Worm (Caenorhabditis elegans) whole organism, young adult: ENCODE results near the gene str-221.

Experiments used
- B0035.1 ChIP-seq: sonication (generic microtip); optimal IDR thresholded peaks from 2 replicates; lab custom pipeline; 2016; ENCODE audit warnings: missing genetic modification characterization, mild to moderate bottlenecking, missing compliant biosample characterization, missing genotype, missing genetic modification reagents
- F22D6.2 ChIP-seq: sonication (generic microtip); optimal IDR thresholded peaks from 2 replicates; lab custom pipeline; 2016; ENCODE audit warnings: mild to moderate bottlenecking, missing genetic modification characterization, missing compliant biosample characterization
- F39B2.1 ChIP-seq: fragments of 200-800 bp; sonication (Bioruptor generic); IDR thresholded peaks from 2 replicates; pipeline ENCODE4 v1.3.6; 2022; ENCODE audit warnings: missing genetic modification reagents, missing genetic modification characterization, missing compliant biosample characterization
- F49E8.2 ChIP-seq: sonication (generic microtip); optimal IDR thresholded peaks from 3 replicates; lab custom pipeline; 2017; ENCODE audit warnings: missing genetic modification characterization, mild to moderate bottlenecking, missing compliant biosample characterization, antibody characterized with exemption, moderate library complexity; ENCODE audit not compliant: insufficient read depth
- F52B5.7 ChIP-seq: sonication (generic microtip); optimal IDR thresholded peaks from 2 replicates; lab custom pipeline; 2016; ENCODE audit warnings: mild to moderate bottlenecking, missing genetic modification characterization, missing compliant biosample characterization
- Y53F4B.3 ChIP-seq: fragments of 200-800 bp; sonication (Bioruptor generic); IDR thresholded peaks from 2 replicates; pipeline ENCODE4 v1.3.6; 2022; ENCODE audit warnings: missing genetic modification reagents, missing genetic modification characterization, missing compliant biosample characterization
- Y53G8AR.9 ChIP-seq: fragments of 200-800 bp; sonication (Bioruptor generic); conservative IDR thresholded peaks from 2 replicates; pipeline ENCODE4 v1.3.6; 2022; ENCODE audit warnings: missing genetic modification reagents, missing genetic modification characterization, missing compliant biosample characterization
- Y67H2A.10 ChIP-seq: fragments of 200-800 bp; sonication (Bioruptor generic); conservative IDR thresholded peaks from 2 replicates; pipeline ENCODE4 v1.3.6; 2022; ENCODE audit warnings: missing genetic modification reagents, missing genetic modification characterization, missing compliant biosample characterization
- ZK185.1 ChIP-seq: sonication (generic microtip); optimal IDR thresholded peaks from 2 replicates; lab custom pipeline; 2016; ENCODE audit warnings: mild to moderate bottlenecking, missing genetic modification characterization, missing compliant biosample characterization; ENCODE audit not compliant: poor library complexity, severe bottlenecking
- ama-1 ChIP-seq, 3 experiments: fragments of 150-350 bp in 1 of 3; sonication (generic microtip) in 2 of 3; optimal IDR thresholded peaks; 2 replicates each; lab custom pipeline; 2014 to 2018; ENCODE audit warnings: missing biosample characterization in 2 of 3, missing genetic modification characterization in 2 of 3, missing genetic modification reagents in 2 of 3
- attf-3 ChIP-seq: fragments of 200-800 bp; sonication (Bioruptor generic); conservative IDR thresholded peaks from 2 replicates; pipeline ENCODE4 v1.3.6; 2022; ENCODE audit warnings: missing genetic modification reagents, missing genetic modification characterization, missing compliant biosample characterization
- attf-5 ChIP-seq: fragments of 200-800 bp; sonication (Bioruptor generic); optimal IDR thresholded peaks from 2 replicates; lab custom pipeline; 2018; ENCODE audit warnings: mild to moderate bottlenecking, missing genetic modification characterization, missing compliant biosample characterization
- ccch-3 ChIP-seq: fragments of 200-800 bp; sonication (Bioruptor generic); optimal IDR thresholded peaks from 2 replicates; lab custom pipeline; 2018; ENCODE audit warnings: mild to moderate bottlenecking, missing genetic modification characterization, missing compliant biosample characterization
- cebp-1 ChIP-seq, 2 experiments: fragments of 200-800 bp in 1 of 2; sonication (Bioruptor generic) in 1 of 2; sonication (generic microtip) in 1 of 2; IDR thresholded peaks in 1 of 2; optimal IDR thresholded peaks in 1 of 2; 2 replicates each; pipeline versions ENCODE4 v1.3.6 to Lab custom; 2017 to 2022; ENCODE audit warnings: missing compliant biosample characterization in 2 of 2, missing genetic modification characterization in 2 of 2, mild to moderate bottlenecking in 1 of 2, missing genetic modification reagents in 1 of 2, moderate library complexity in 1 of 2
- ceh-58 ChIP-seq: fragments of 200-800 bp; sonication (Bioruptor generic); IDR thresholded peaks from 2 replicates; pipeline ENCODE4 v1.3.6; 2022; ENCODE audit warnings: missing genetic modification characterization, missing compliant biosample characterization
- ceh-79 ChIP-seq: sonication (generic microtip); optimal IDR thresholded peaks from 2 replicates; lab custom pipeline; 2017; ENCODE audit warnings: mild to moderate bottlenecking, missing genetic modification characterization, missing compliant biosample characterization
- chd-7 ChIP-seq: sonication (generic microtip); optimal IDR thresholded peaks from 2 replicates; lab custom pipeline; 2016; ENCODE audit warnings: mild to moderate bottlenecking, missing genetic modification characterization, moderate library complexity, missing compliant biosample characterization
- dpff-1 ChIP-seq: sonication (generic microtip); optimal IDR thresholded peaks from 2 replicates; lab custom pipeline; 2017; ENCODE audit warnings: mild to moderate bottlenecking, missing genetic modification characterization, missing compliant biosample characterization
- ets-4 ChIP-seq: fragments of 200-800 bp; sonication (Bioruptor generic); optimal IDR thresholded peaks from 2 replicates; lab custom pipeline; 2018; ENCODE audit warnings: mild to moderate bottlenecking, missing genetic modification characterization, missing compliant biosample characterization
- hlh-26 ChIP-seq: fragments of 200-800 bp; sonication (Bioruptor generic); conservative IDR thresholded peaks from 2 replicates; pipeline ENCODE4 v1.3.6; 2022; ENCODE audit warnings: missing genetic modification reagents, missing genetic modification characterization, missing compliant biosample characterization
- hmg-1.2 ChIP-seq: fragments of 200-800 bp; sonication (Bioruptor generic); IDR thresholded peaks from 2 replicates; pipeline ENCODE4 v1.3.6; 2022; ENCODE audit warnings: missing genetic modification reagents, missing genetic modification characterization, missing compliant biosample characterization
- lin-26 ChIP-seq: fragments of 200-800 bp; sonication (Bioruptor generic); IDR thresholded peaks from 2 replicates; pipeline ENCODE4 v1.3.6; 2022; ENCODE audit warnings: missing genetic modification reagents, missing genetic modification characterization, missing compliant biosample characterization
- madf-6 ChIP-seq: fragments of 200-800 bp; sonication (Bioruptor generic); IDR thresholded peaks from 2 replicates; pipeline ENCODE4 v1.3.6; 2022; ENCODE audit warnings: missing genetic modification reagents, missing genetic modification characterization, missing compliant biosample characterization
- nhr-80 ChIP-seq: sonication (generic microtip); optimal IDR thresholded peaks from 2 replicates; lab custom pipeline; 2016; ENCODE audit warnings: missing genetic modification characterization, missing compliant biosample characterization
- pha-4 ChIP-seq: fragments of 150-350 bp; sonication (generic microtip); optimal IDR thresholded peaks from 2 replicates; lab custom pipeline; 2014; ENCODE audit warnings: missing biosample characterization, missing genetic modification reagents, missing genetic modification characterization
- repo-1 ChIP-seq: sonication (generic microtip); optimal IDR thresholded peaks from 2 replicates; lab custom pipeline; 2017; ENCODE audit warnings: mild to moderate bottlenecking, missing genetic modification characterization, missing compliant biosample characterization
- snpc-1.1 ChIP-seq: sonication (generic microtip); optimal IDR thresholded peaks from 2 replicates; lab custom pipeline; 2017; ENCODE audit warnings: missing genetic modification characterization, mild to moderate bottlenecking, missing compliant biosample characterization, antibody characterized with exemption, moderate library complexity, missing genotype, missing genetic modification reagents; ENCODE audit not compliant: insufficient read depth
- snpc-4 ChIP-seq, 5 experiments: fragments of 150-350 bp in 1 of 5; sonication (generic microtip) in 4 of 5; optimal IDR thresholded peaks; 2 replicates each; lab custom pipeline; 2014 to 2018; ENCODE audit warnings: missing genetic modification characterization in 5 of 5, missing biosample characterization in 3 of 5, antibody characterized with exemption in 2 of 5, mild to moderate bottlenecking in 2 of 5, missing compliant biosample characterization in 2 of 5, missing genotype in 2 of 5, moderate library complexity in 2 of 5, missing genetic modification reagents in 1 of 5
- somi-1 ChIP-seq: fragments of 200-800 bp; sonication (Bioruptor generic); optimal IDR thresholded peaks from 2 replicates; lab custom pipeline; 2018; ENCODE audit warnings: mild to moderate bottlenecking, missing genetic modification characterization, missing compliant biosample characterization
- tbp1 ChIP-seq: fragments of 200-800 bp; sonication (Bioruptor generic); optimal IDR thresholded peaks from 2 replicates; lab custom pipeline; 2018; ENCODE audit warnings: mild to moderate bottlenecking, missing genetic modification characterization, missing compliant biosample characterization
- tbx-9 ChIP-seq: sonication (generic microtip); optimal IDR thresholded peaks from 2 replicates; lab custom pipeline; 2016; ENCODE audit warnings: borderline replicate concordance, missing genetic modification characterization, inconsistent platforms, missing compliant biosample characterization
- unc-130 ChIP-seq: sonication (generic microtip); optimal IDR thresholded peaks from 2 replicates; lab custom pipeline; 2016; ENCODE audit warnings: missing genetic modification reagents, missing genetic modification characterization, missing compliant biosample characterization
- xnd-1 ChIP-seq: sonication (generic microtip); optimal IDR thresholded peaks from 2 replicates; lab custom pipeline; 2016; ENCODE audit warnings: missing genotype, missing genetic modification reagents, missing genetic modification characterization, missing compliant biosample characterization
- ztf-18 ChIP-seq: sonication (generic microtip); optimal IDR thresholded peaks from 2 replicates; lab custom pipeline; 2016; ENCODE audit warnings: missing genotype, mild to moderate bottlenecking, missing genetic modification characterization, missing compliant biosample characterization
- ztf-25 ChIP-seq: fragments of 200-800 bp; sonication (Bioruptor generic); IDR thresholded peaks from 2 replicates; pipeline ENCODE4 v1.3.6; 2022; ENCODE audit warnings: missing genetic modification reagents, missing genetic modification characterization, missing compliant biosample characterization
- ztf-28 ChIP-seq: fragments of 200-800 bp; sonication (Bioruptor generic); IDR thresholded peaks from 2 replicates; pipeline ENCODE4 v1.3.6; 2022; ENCODE audit warnings: missing genetic modification reagents, missing genetic modification characterization, missing compliant biosample characterization
- ztf-6 ChIP-seq: fragments of 200-800 bp; sonication (Bioruptor generic); IDR thresholded peaks from 2 replicates; pipeline ENCODE4 v1.3.6; 2022; ENCODE audit warnings: missing genetic modification reagents, missing genetic modification characterization, missing compliant biosample characterization

Gene str-221

ce11 chrV:1618760-1619159 is 21.3 kb upstream of the str-221 start, which contains the start of gene nhr-179:
nhr-179 (minus strand) TSS chrV:1618860.
- no peak for TF ChIP-seq ztf-18 (tag; lab: Kevin White, UChicago)
- TF ChIP-seq Y53F4B.3 (GFP tag; lab: Robert Waterston, UW), result no peak
- no peak for TF ChIP-seq attf-3 (GFP tag; lab: Robert Waterston, UW)
- TF ChIP-seq ZK185.1 (tag; lab: Kevin White, UChicago), result no peak
- TF ChIP-seq ama-1 (optimal IDR thresholded peaks at IDR 0.05; lab: Kevin White, UChicago), result no peak
- TF ChIP-seq ama-1 (GFP tag; optimal IDR thresholded peaks at IDR 0.05; lab: Kevin White, UChicago), result no peak
- TF ChIP-seq lin-26 (GFP tag; lab: Robert Waterston, UW), result no peak

- peak; percentile 95 for TF ChIP-seq hmg-1.2 (GFP tag; lab: Robert Waterston, UW)
- no peak for TF ChIP-seq B0035.1 (tag; lab: Kevin White, UChicago)
Measured at ce11 chrV:1620537-1620936, 19.6 kb upstream of the str-221 start.

DNA sequence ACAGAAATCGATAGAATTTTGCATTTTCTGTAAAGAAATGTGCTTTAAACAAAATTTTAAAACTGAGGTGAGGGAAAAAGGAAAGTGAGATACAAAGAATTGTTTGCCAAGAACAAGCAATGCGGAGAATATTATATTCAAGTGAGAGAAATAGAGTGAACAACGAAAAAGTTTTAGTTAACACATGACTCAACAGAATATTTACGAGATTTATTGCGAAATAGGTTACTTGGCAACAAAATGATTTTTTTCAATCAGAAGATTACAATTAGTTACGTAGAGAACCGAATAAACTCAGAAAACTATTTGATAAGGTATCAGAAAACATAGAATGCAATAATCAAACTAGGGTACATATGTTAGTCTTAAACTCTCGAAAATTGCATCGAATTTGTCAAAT is 18.6 kb upstream of the str-221 start, which contains the start of gene nhr-117:
nhr-117 (minus strand) TSS at position 27 of the 400 bp plus-strand sequence.
- no peak for TF ChIP-seq F49E8.2 (tag; lab: Kevin White, UChicago)
- no peak for TF ChIP-seq ccch-3
- peak; percentile 86 for TF ChIP-seq cebp-1 (GFP tag; IDR thresholded peaks at IDR 0.05; lab: Robert Waterston, UW)
- peak; percentile 95 for TF ChIP-seq cebp-1 (tag; optimal IDR thresholded peaks at IDR 0.05; lab: Kevin White, UChicago)
- no peak for TF ChIP-seq unc-130 (GFP tag; lab: Kevin White, UChicago)
- TF ChIP-seq snpc-1.1, result no peak
- TF ChIP-seq ceh-58, result no peak
- no peak for TF ChIP-seq nhr-80
- no peak for TF ChIP-seq F52B5.7
- TF ChIP-seq attf-5 (GFP tag; lab: Kevin White, UChicago), result peak; percentile 1
- TF ChIP-seq dpff-1, result no peak
- TF ChIP-seq xnd-1 (tag; lab: Kevin White, UChicago), result no peak

DNA sequence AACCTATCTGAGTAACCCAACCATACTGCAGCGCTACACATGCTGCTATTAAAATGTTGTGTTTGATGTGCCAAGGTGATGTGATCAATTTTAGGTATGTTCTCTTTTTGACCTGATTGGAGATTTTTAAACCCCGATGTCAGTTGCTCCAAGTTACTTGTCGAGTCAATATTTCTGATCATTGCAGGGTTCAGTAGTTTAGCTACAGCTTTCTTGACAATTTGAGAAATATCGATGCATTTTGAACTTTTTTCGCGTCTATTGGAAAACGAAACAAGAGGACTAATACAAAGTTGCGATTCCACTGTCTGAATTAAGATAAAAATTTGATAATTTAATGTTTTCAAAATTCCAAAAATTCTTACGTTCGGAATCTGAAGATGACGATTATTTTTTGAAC is 16.7 kb upstream of the str-221 start:
- no peak for TF ChIP-seq pha-4 (tag; lab: Kevin White, UChicago)
- no peak for TF ChIP-seq ets-4 (GFP tag; lab: Kevin White, UChicago)
- no peak for TF ChIP-seq F39B2.1
- TF ChIP-seq tbx-9 (tag; lab: Kevin White, UChicago), result no peak
- TF ChIP-seq xnd-1 (tag; lab: Kevin White, UChicago), result no peak
- TF ChIP-seq ztf-6 (GFP tag; lab: Robert Waterston, UW), result no peak
- no peak for TF ChIP-seq Y67H2A.10 (GFP tag; lab: Robert Waterston, UW)
- TF ChIP-seq repo-1 (tag; lab: Kevin White, UChicago), result no peak
- TF ChIP-seq somi-1, result no peak
- no peak for TF ChIP-seq chd-7 (tag; lab: Kevin White, UChicago)
- no peak for TF ChIP-seq unc-130 (GFP tag; lab: Kevin White, UChicago)
- TF ChIP-seq tbp1 (GFP tag; lab: Kevin White, UChicago), result no peak

DNA sequence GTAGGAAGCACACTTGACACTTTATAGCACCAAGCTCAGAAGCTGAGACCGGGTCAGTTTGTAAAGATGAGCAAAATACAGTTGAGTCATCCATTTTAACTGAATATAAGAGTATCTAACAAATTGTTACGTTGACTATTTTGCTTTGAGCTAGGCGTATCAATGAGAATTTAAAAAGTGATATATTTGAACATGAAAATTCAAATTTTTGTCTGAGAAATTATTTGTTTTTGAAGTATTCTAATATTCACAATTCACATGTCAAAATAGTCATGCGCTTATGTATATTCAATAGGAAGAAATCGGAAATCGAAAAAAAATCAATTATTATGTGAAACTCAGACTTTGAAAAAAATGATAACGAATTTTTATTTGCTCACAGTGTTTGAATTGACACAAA is 15.8 kb upstream of the str-221 start, which contains the start of gene nhr-110:
nhr-110 (minus strand) TSS at position 101 of the 400 bp plus-strand sequence.
- no peak for TF ChIP-seq chd-7 (tag; lab: Kevin White, UChicago)
- TF ChIP-seq hlh-26, result no peak
- no peak for TF ChIP-seq tbx-9 (tag; lab: Kevin White, UChicago)
- TF ChIP-seq Y53G8AR.9 (GFP tag; lab: Robert Waterston, UW), result no peak
- TF ChIP-seq ztf-28 (GFP tag; lab: Robert Waterston, UW), result no peak
- TF ChIP-seq snpc-4 (GFP tag; optimal IDR thresholded peaks at IDR 0.05; lab: Kevin White, UChicago), result no peak
- TF ChIP-seq snpc-4 (tag; optimal IDR thresholded peaks at IDR 0.05; lab: Kevin White, UChicago), result no peak
- TF ChIP-seq ztf-25 (GFP tag; lab: Robert Waterston, UW), result no peak
- no peak for TF ChIP-seq ama-1 (optimal IDR thresholded peaks at IDR 0.05; lab: Kevin White, UChicago)
- TF ChIP-seq ama-1 (GFP tag; optimal IDR thresholded peaks at IDR 0.05; lab: Kevin White, UChicago), result no peak
- TF ChIP-seq madf-6 (GFP tag; lab: Robert Waterston, UW), result no peak
- TF ChIP-seq ceh-79, result no peak
- no peak for TF ChIP-seq F22D6.2 (tag; lab: Kevin White, UChicago)
- TF ChIP-seq, all 124 proteins: peak for 0
